Worm (Caenorhabditis elegans) whole organism, L4/young adult: Measurements from ENCODE around the gene F56B3.9.

Experiments used
- W03F9.2 ChIP-seq: fragments of 150-350 bp; optimal IDR thresholded peaks from 2 replicates; lab custom pipeline; 2014; ENCODE audit warnings: missing biosample characterization, missing genetic modification characterization
- him-1 ChIP-seq: sonication (generic microtip); optimal IDR thresholded peaks from 2 replicates; lab custom pipeline; 2016; ENCODE audit warnings: missing genotype, missing genetic modification reagents, missing genetic modification characterization, missing compliant biosample characterization

DNA sequence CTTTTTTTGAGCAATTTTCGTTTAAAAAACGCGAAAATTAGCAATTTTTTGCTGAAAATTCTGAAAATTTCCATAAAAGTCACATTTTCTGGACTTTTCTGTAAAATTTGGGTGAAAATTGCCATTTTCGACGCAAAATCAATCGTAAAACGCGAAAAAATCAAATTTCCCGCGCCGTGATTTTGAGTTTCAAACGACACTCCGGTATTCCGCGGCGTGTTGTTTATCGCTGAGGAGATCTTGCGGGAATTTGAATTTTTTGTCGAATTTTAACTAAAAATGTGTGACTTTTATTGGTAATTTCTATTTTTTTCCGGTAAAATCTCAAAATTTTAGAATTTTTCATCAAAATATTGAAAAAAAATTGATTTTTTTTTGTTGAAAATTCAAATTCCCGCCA lies 30.0 kb downstream of the F56B3.9 start:
- TF ChIP-seq W03F9.2 (tag; lab: Kevin White, UChicago) (no peak), him-1 (no peak)
